Worm (Caenorhabditis elegans): ENCODE measurements around the gene coh-1.

Gene coh-1

DNA sequence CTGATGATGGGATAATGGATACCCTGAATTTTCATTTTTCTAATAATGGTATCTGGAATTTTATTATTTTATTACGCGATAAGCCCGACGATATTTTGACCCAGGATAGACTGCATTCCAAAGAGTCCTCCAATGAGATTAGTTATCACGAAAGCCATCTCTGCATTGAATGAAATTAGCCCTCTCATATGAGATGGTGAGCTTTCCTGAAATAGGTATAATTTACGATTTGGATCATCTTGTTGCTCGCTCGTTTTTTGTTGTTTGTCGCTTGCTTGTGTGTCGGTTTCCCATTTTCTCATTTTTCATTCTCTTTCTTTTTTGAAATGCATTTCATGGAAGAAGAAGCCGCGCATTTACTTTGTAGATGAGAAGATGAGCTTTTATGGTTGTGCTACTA lies 16.7 kb upstream of the coh-1 start:
- TF ChIP-seq ceh-40 (GFP tag; IDR thresholded peaks at IDR 0.05): no peak
- no peak for TF ChIP-seq ceh-27 (GFP tag; optimal IDR thresholded peaks at IDR 0.05)
- TF ChIP-seq ztf-3 (GFP tag; optimal IDR thresholded peaks at IDR 0.05): no peak
- no peak for TF ChIP-seq ztf-18 (tag; optimal IDR thresholded peaks at IDR 0.05)
- TF ChIP-seq F37B4.10 (GFP tag; IDR thresholded peaks at IDR 0.05): 0 out of 2 replicates have a peak, but pooled peaks have one; percentile 68

DNA sequence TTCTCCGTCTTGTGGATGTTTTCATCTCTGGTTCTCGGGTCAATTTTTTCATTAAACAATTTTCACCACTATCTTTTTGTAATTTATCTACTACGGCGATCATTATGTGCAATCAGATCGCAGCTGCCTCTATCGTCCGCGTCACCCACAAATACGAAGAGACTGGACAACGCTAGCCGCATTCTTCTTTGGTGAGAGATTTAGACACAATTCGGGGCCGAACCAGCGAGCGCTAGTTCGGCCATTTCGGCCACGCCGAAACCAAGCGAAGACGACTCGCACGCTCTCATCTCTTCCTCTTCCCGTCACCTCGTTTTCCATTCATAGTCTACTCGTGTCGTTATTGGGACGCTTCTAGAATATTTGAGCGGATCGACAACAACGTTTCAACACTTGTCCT lies 10.9 kb upstream of the coh-1 start, which contains the start of gene gly-12:
gly-12 (plus strand) TSS at position 117 of the 400 bp plus-strand sequence.
- peak; percentile 36 for TF ChIP-seq ceh-27 (GFP tag; optimal IDR thresholded peaks at IDR 0.05)
- TF ChIP-seq zfh-2 (GFP tag; conservative IDR thresholded peaks at IDR 0.05): peak; percentile 74
- TF ChIP-seq mel-28 (tag; optimal IDR thresholded peaks at IDR 0.05; ENCODE audit: borderline replicate concordance): no peak

DNA sequence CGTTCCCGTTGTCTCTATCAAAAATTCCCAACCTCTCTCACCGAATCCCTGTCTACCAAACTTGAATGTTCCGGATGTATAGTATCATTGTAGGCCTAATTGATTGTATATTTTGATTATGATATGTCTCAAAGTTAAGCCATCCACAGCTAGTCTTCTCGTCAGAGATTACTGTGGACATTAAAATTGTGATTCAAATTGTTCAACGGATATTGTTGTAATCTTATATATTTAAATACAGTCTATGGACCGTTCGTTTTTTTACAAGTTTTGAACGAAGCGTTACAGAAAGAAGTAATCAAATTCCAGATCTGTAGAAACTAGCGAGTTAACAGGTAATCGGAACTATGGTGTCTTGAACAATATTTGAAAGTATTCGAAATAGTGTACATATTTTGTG lies 5.9 kb upstream of the coh-1 start, which contains the start of gene F48E3.9:
F48E3.9 (plus strand) TSS at position 301 of the 400 bp plus-strand sequence.
- TF ChIP-seq mel-28 (tag; optimal IDR thresholded peaks at IDR 0.05; ENCODE audit: borderline replicate concordance): no peak
- TF ChIP-seq C17E4.6 (GFP tag; IDR thresholded peaks at IDR 0.05): no peak
- no peak for TF ChIP-seq egl-18 (GFP tag; IDR thresholded peaks at IDR 0.05)
- TF ChIP-seq nfya-2 (GFP tag; IDR thresholded peaks at IDR 0.05): no peak
- no peak for TF ChIP-seq let-526 (GFP tag; IDR thresholded peaks at IDR 0.05)
- TF ChIP-seq egl-44 (GFP tag; IDR thresholded peaks at IDR 0.05): no peak
- TF ChIP-seq dpff-1 (tag; optimal IDR thresholded peaks at IDR 0.05): no peak
- no peak for TF ChIP-seq ets-4 (GFP tag; optimal IDR thresholded peaks at IDR 0.05)
- TF ChIP-seq ztf-25 (GFP tag; IDR thresholded peaks at IDR 0.05): no peak

DNA sequence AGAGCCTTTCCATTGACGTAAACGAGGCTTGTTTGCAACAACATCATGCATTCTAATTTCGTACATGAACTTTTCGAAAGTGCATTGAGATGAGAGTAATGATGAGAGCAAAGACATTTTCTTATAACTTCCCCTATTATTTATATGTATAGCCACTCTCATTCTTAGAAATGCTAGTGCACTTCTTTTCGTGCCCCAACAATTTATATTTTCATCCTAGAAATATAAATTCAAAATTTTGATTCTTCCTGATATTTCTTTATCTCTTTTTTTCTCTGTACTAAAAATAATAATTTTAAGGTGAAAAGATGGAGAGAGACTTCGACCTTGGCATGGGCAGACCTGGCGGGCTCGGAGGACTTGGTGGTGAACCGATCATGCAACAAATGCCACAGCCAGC lies 4.1 kb upstream of the coh-1 start, which contains the start of gene mek-1:
mek-1 (plus strand) TSS at position 301 of the 400 bp plus-strand sequence.
- TF ChIP-seq hsf-1 (GFP tag; IDR thresholded peaks at IDR 0.05) (no peak), lin-26 (GFP tag; IDR thresholded peaks at IDR 0.05) (no peak), nhr-179 (tag; optimal IDR thresholded peaks at IDR 0.05) (no peak), F55B11.4 (tag; optimal IDR thresholded peaks at IDR 0.05; ENCODE audit: borderline replicate concordance, insufficient read depth) (no peak), lin-54 (GFP tag; optimal IDR thresholded peaks at IDR 0.05) (no peak), attf-6 (GFP tag; IDR thresholded peaks at IDR 0.05) (no peak), F49E8.2 (tag; optimal IDR thresholded peaks at IDR 0.05; ENCODE audit: insufficient read depth) (no peak), mel-28 (tag; optimal IDR thresholded peaks at IDR 0.05; ENCODE audit: borderline replicate concordance) (no peak), B0035.1 (tag; optimal IDR thresholded peaks at IDR 0.05) (no peak), aptf-3 (GFP tag; IDR thresholded peaks at IDR 0.05) (no peak), T26A5.8 (tag; optimal IDR thresholded peaks at IDR 0.05) (no peak), sea-2 (GFP tag; IDR thresholded peaks at IDR 0.05) (no peak), Y53G8AR.9 (GFP tag; conservative IDR thresholded peaks at IDR 0.05) (no peak), ceh-27 (GFP tag; optimal IDR thresholded peaks at IDR 0.05) (no peak), cebp-1 (GFP tag; IDR thresholded peaks at IDR 0.05) (no peak), cebp-1 (tag; optimal IDR thresholded peaks at IDR 0.05) (no peak)

DNA sequence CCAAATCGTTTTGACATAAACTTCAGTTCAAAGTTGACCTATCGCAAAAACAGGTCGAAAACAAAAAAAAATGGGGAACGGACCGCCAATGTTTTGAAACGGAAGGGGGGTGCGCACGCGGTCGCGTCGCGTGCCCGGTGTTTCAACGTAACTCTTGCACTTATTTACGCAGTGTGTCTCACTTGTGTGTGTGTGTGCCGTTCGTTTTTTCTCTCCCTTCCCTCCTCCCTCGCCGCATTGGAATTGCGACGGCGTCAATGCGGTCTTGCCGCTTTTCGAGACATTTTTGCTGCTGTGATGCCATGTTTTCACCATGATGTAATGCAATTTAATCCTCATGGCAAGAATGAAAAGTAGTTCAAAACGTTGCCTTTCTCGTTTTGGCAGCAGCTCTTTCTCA lies 3.7 kb upstream of the coh-1 start:
- TF ChIP-seq ceh-27 (GFP tag; optimal IDR thresholded peaks at IDR 0.05) (peak; percentile 28), ztf-18 (tag; optimal IDR thresholded peaks at IDR 0.05) (peak; percentile 0), attf-5 (GFP tag; optimal IDR thresholded peaks at IDR 0.05) (peak; percentile 61), hmg-1.2 (GFP tag; IDR thresholded peaks at IDR 0.05) (peak; percentile 37; the same call in 1 of the 2 replicates), akir-1 (GFP tag; optimal IDR thresholded peaks at IDR 0.05) (no peak), T26A5.8 (tag; optimal IDR thresholded peaks at IDR 0.05) (no peak), ceh-91 (GFP tag; IDR thresholded peaks at IDR 0.05) (no peak), snpc-4 (GFP tag; optimal IDR thresholded peaks at IDR 0.05) (no peak), snpc-4 (tag; optimal IDR thresholded peaks at IDR 0.05) (no peak), lag-1 (GFP tag; IDR thresholded peaks at IDR 0.05) (no peak), dox-1 (GFP tag; IDR thresholded peaks at IDR 0.05) (peak; percentile 69), let-607 (tag; optimal IDR thresholded peaks at IDR 0.05) (no peak), aptf-3 (GFP tag; IDR thresholded peaks at IDR 0.05) (no peak), lsl-1 (GFP tag; optimal IDR thresholded peaks at IDR 0.05) (no peak), K12H6.12 (tag; optimal IDR thresholded peaks at IDR 0.05) (peak; percentile 60), T07F8.4 (tag; optimal IDR thresholded peaks at IDR 0.05) (no peak), lin-40 (tag; optimal IDR thresholded peaks at IDR 0.05) (no peak), hlh-12 (tag; optimal IDR thresholded peaks at IDR 0.05) (no peak)

All from whole organism, young adult.